Fruit fly (Drosophila melanogaster): ENCODE measurements around the gene CG34266.
A peak's percentile ranks its signal among the peaks of the same experiment; 100 is the strongest.

The CG34266 gene

DNA sequence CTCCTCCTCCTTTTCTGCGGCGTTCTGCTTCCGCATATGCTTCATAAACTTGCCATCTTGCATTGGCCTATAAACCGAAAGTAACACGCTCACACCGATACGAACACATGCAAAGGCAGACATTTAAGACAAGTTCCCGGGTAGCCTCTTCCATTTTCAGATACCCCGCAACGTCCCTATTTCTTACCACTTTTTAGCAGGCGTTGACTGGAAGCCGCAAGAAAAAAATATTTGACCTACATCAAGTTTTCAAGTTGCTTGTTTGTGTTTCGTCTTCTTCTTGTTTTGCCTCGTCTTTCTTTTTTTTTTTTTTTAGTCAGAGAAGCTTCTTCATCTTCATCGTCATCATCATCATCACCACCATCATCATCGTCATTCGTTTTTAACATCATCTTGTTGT, 42.1 kb downstream of the CG34266 start:
- TF ChIP-seq D1 (tag; optimal IDR thresholded peaks at IDR 0.05) (no peak), fd96Ca (GFP tag; IDR thresholded peaks at IDR 0.05) (no peak), CG17806 (tag; optimal IDR thresholded peaks at IDR 0.05) (no peak), CG8301 (tag; optimal IDR thresholded peaks at IDR 0.05) (no peak), EcR (GFP tag; optimal IDR thresholded peaks at IDR 0.05) (peak; percentile 49), Ets98B (GFP tag; IDR thresholded peaks at IDR 0.05) (no peak), Snoo (tag; optimal IDR thresholded peaks at IDR 0.05) (no peak)

DNA sequence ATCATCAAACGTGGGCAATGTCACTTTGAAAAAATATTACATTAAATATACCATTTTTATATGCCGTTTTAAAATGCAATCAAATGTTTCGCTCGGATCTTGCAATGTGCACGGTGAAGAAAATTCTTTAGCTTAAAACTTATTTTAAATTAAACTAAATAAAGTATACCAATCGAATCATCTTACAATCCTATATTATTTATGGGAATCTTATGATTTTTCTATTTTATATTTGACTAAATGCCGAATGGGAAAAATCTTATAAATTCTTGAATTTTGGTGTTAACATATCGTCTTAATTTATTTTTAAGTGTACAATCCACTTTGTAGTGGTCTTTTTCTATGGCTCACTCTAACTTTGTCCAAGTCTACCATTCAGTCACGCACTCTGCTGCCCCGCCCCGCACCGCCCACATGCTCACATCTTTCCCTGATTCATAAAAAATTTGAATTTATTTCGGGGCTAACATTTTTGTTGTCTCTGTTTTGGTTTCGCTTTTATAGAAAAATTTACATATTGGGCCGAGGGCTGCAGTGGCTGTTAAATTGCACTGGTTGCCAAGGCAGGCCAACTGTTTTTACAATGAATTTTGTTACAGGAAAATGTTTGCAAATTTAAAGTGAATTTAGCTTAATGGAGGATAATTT, 43.0 kb downstream of the CG34266 start:
- no peak for TF ChIP-seq CG4496 (GFP tag; IDR thresholded peaks at IDR 0.05)
- no peak for TF ChIP-seq CG9948 (tag; optimal IDR thresholded peaks at IDR 0.05)
- TF ChIP-seq fd96Ca (GFP tag; IDR thresholded peaks at IDR 0.05): no peak
- no peak for TF ChIP-seq rn (GFP tag; IDR thresholded peaks at IDR 0.05)
- no peak for TF ChIP-seq CG12605 (GFP tag; IDR thresholded peaks at IDR 0.05)
- TF ChIP-seq CG14655 (GFP tag; optimal IDR thresholded peaks at IDR 0.05): peak; percentile 33
- TF ChIP-seq CG8301 (tag; optimal IDR thresholded peaks at IDR 0.05): peak; percentile 44
- no peak for TF ChIP-seq CG17806 (tag; optimal IDR thresholded peaks at IDR 0.05)
- no peak for TF ChIP-seq CG32121 (GFP tag; IDR thresholded peaks at IDR 0.05)
- no peak for TF ChIP-seq D1 (tag; optimal IDR thresholded peaks at IDR 0.05)

DNA sequence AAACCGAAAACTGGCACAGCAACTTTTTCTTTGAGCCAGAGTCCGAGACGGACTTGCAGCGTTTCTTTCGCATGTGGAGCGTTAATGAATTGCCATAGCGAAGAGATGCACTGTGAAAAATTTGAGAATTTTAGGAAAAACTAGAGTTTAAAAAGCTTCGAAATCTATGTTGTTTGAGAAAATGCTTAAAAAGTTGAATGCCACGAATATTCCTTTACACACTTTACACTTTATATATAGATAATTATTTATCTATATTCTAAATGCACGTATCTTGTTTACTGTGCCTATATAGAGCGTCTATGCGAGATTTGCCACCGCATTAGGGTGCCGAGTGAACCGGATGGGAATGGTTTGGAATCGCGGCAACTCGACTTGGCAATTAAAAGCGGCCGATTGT, 44.3 kb downstream of the CG34266 start:
- TF ChIP-seq CG17806 (tag; optimal IDR thresholded peaks at IDR 0.05) (peak; percentile 74), CG10348 (GFP tag; IDR thresholded peaks at IDR 0.05) (peak; percentile 55; the same call in 1 of the 2 replicates), CG8301 (tag; optimal IDR thresholded peaks at IDR 0.05) (peak; percentile 86), Ets98B (GFP tag; IDR thresholded peaks at IDR 0.05) (peak; percentile 91), CG4496 (GFP tag; IDR thresholded peaks at IDR 0.05) (peak; percentile 92), CG32121 (GFP tag; IDR thresholded peaks at IDR 0.05) (peak; percentile 93), CG14655 (GFP tag; optimal IDR thresholded peaks at IDR 0.05) (peak; percentile 85), CG12605 (GFP tag; IDR thresholded peaks at IDR 0.05) (peak; percentile 81), CG34367 (tag; optimal IDR thresholded peaks at IDR 0.05) (peak; percentile 52), EcR (GFP tag; optimal IDR thresholded peaks at IDR 0.05) (no peak), CG13204 (GFP tag; optimal IDR thresholded peaks at IDR 0.05) (no peak), CG9948 (tag; optimal IDR thresholded peaks at IDR 0.05) (peak; percentile 76), CG8159 (tag; optimal IDR thresholded peaks at IDR 0.05) (peak; percentile 68), Pif1B (GFP tag; optimal IDR thresholded peaks at IDR 0.05) (peak; percentile 72), rn (GFP tag; IDR thresholded peaks at IDR 0.05) (peak; percentile 79), D1 (tag; optimal IDR thresholded peaks at IDR 0.05) (peak; percentile 12), CG15710 (tag; optimal IDR thresholded peaks at IDR 0.05) (peak; percentile 54), Pif1A (GFP tag; optimal IDR thresholded peaks at IDR 0.05) (peak; percentile 68), fd96Ca (GFP tag; IDR thresholded peaks at IDR 0.05) (peak; percentile 69), Snoo (tag; optimal IDR thresholded peaks at IDR 0.05) (no peak), gl (tag; optimal IDR thresholded peaks at IDR 0.05) (no peak)
